Worm (Caenorhabditis elegans): ENCODE data around the gene C50F4.12.

C50F4.12 gene

ce11 chrV:9561624-9562179 lies 22.2 kb upstream of the C50F4.12 start, which contains the start of gene rgef-1 (continued):
- TF ChIP-seq unc-98 (GFP tag; IDR thresholded peaks at IDR 0.05) = no peak
- TF ChIP-seq nhr-90 (tag; optimal IDR thresholded peaks at IDR 0.05; ENCODE audit: poor library complexity) = no peak
- TF ChIP-seq hlh-4 (tag; optimal IDR thresholded peaks at IDR 0.05) = no peak
- no peak for TF ChIP-seq ama-1 (optimal IDR thresholded peaks at IDR 0.05)
- no peak for TF ChIP-seq nhr-76 (tag; optimal IDR thresholded peaks at IDR 0.05)
- peak; percentile 79 for TF ChIP-seq egl-13 (tag; optimal IDR thresholded peaks at IDR 0.05)
- TF ChIP-seq ceh-82 (tag; optimal IDR thresholded peaks at IDR 0.05) = peak; percentile 30 to 82 (median 59)
- peak; percentile 16 for TF ChIP-seq fos-1 (tag; optimal IDR thresholded peaks at IDR 0.05)
- TF ChIP-seq blmp-1 (tag; optimal IDR thresholded peaks at IDR 0.05) = no peak
- TF ChIP-seq alr-1 (tag; optimal IDR thresholded peaks at IDR 0.05; ENCODE audit: borderline replicate concordance) = no peak
- TF ChIP-seq lsy-2 (tag; optimal IDR thresholded peaks at IDR 0.05) = peak; percentile 41 to 60
- peak; percentile 23 for TF ChIP-seq xbp-1 (tag; optimal IDR thresholded peaks at IDR 0.05)
- no peak for TF ChIP-seq zip-4 (GFP tag; optimal IDR thresholded peaks at IDR 0.05)
- peak; percentile 47 for TF ChIP-seq tbx-2 (tag; optimal IDR thresholded peaks at IDR 0.05)
- TF ChIP-seq nhr-237 (tag; optimal IDR thresholded peaks at IDR 0.05) = no peak
- peak; percentile 36 for TF ChIP-seq snu-23 (GFP tag; optimal IDR thresholded peaks at IDR 0.05)
- TF ChIP-seq sup-37 (GFP tag; optimal IDR thresholded peaks at IDR 0.05) = no peak
- no peak for TF ChIP-seq unc-30 (tag; optimal IDR thresholded peaks at IDR 0.05)
- no peak for TF ChIP-seq nhr-85 (tag)
- TF ChIP-seq nhr-71 (tag; optimal IDR thresholded peaks at IDR 0.05) = peak; percentile 71
- TF ChIP-seq pax-3 (tag; optimal IDR thresholded peaks at IDR 0.05) = peak; percentile 3
- no peak for TF ChIP-seq C34B4.2 (tag; optimal IDR thresholded peaks at IDR 0.05)
- peak; percentile 95 for TF ChIP-seq lin-14 (GFP tag; optimal IDR thresholded peaks at IDR 0.05)
- TF ChIP-seq unc-86 (tag; optimal IDR thresholded peaks at IDR 0.05) = peak; percentile 84
- peak; percentile 5 for TF ChIP-seq skn-1 (tag; optimal IDR thresholded peaks at IDR 0.05)
- no peak for TF ChIP-seq elt-3 (tag; optimal IDR thresholded peaks at IDR 0.05)
- peak in 1 of 2 experiments; percentile 51 for TF ChIP-seq lin-35 (GFP tag; optimal IDR thresholded peaks at IDR 0.05)

ce11 chrV:9556668-9557067 lies 17.1 kb upstream of the C50F4.12 start:
- TF ChIP-seq C04F5.9 (tag; optimal IDR thresholded peaks at IDR 0.05) (no peak), efl-1 (optimal IDR thresholded peaks at IDR 0.05) (no peak), efl-1 (GFP tag; optimal IDR thresholded peaks at IDR 0.05 in 1 of 2) (peak in 1 of 2 experiments; percentile 25)

- TF ChIP-seq blmp-1 (tag; optimal IDR thresholded peaks at IDR 0.05) (peak; percentile 67), nhr-71 (tag; optimal IDR thresholded peaks at IDR 0.05) (peak; percentile 18), lin-14 (GFP tag; optimal IDR thresholded peaks at IDR 0.05) (peak; percentile 80), fkh-10 (GFP tag; optimal IDR thresholded peaks at IDR 0.05) (peak; percentile 58), swsn-7 (tag; optimal IDR thresholded peaks at IDR 0.05) (peak; percentile 0), jun-1 (tag; optimal IDR thresholded peaks at IDR 0.05) (no peak), hpl-2 (GFP tag; optimal IDR thresholded peaks at IDR 0.05) (no peak), rnt-1 (tag; optimal IDR thresholded peaks at IDR 0.05) (no peak), ztf-4 (tag; optimal IDR thresholded peaks at IDR 0.05) (no peak), egl-13 (tag; optimal IDR thresholded peaks at IDR 0.05) (peak; percentile 18), ceh-90 (tag; optimal IDR thresholded peaks at IDR 0.05) (no peak), snu-23 (GFP tag; optimal IDR thresholded peaks at IDR 0.05) (peak; percentile 1), unc-30 (tag; optimal IDR thresholded peaks at IDR 0.05) (no peak)
Observed at ce11 chrV:9550313-9550712, 10.8 kb upstream of the C50F4.12 start, which contains the start of gene ehbp-1. TSS of gene ehbp-1 (plus strand) at chrV:9550644.

ce11 chrV:9549459-9549858 lies 9.9 kb upstream of the C50F4.12 start, which contains the start of gene nstp-10:
TSS of gene nstp-10 (minus strand) at chrV:9549836.
- TF ChIP-seq lin-13 (GFP tag; optimal IDR thresholded peaks at IDR 0.05) (peak; percentile 16), alr-1 (tag; optimal IDR thresholded peaks at IDR 0.05; ENCODE audit: borderline replicate concordance) (no peak), F16B12.6 (tag; optimal IDR thresholded peaks at IDR 0.05) (peak; percentile 73), lin-35 (GFP tag; optimal IDR thresholded peaks at IDR 0.05) (peak; percentile 57 to 69), isw-1 (GFP tag; IDR thresholded peaks at IDR 0.05) (peak; percentile 17; the same call in 1 of the 2 replicates), C04F5.9 (tag; optimal IDR thresholded peaks at IDR 0.05) (no peak), C16A3.4 (tag; optimal IDR thresholded peaks at IDR 0.05) (peak; percentile 31), swsn-7 (tag; optimal IDR thresholded peaks at IDR 0.05) (peak; percentile 46), nhr-71 (tag; optimal IDR thresholded peaks at IDR 0.05) (peak; percentile 54), fkh-8 (tag; optimal IDR thresholded peaks at IDR 0.05) (peak; percentile 11), nhr-20 (tag; optimal IDR thresholded peaks at IDR 0.05) (peak; percentile 44), xbp-1 (tag; optimal IDR thresholded peaks at IDR 0.05) (peak; percentile 51), nhr-47 (tag; optimal IDR thresholded peaks at IDR 0.05) (peak; percentile 45), irx-1 (tag; optimal IDR thresholded peaks at IDR 0.05) (peak; percentile 12), lin-39 (tag; optimal IDR thresholded peaks at IDR 0.05) (no peak), snpc-4 (tag; optimal IDR thresholded peaks at IDR 0.05) (peak; percentile 4), jun-1 (tag; optimal IDR thresholded peaks at IDR 0.05) (peak; percentile 7), rnt-1 (tag; optimal IDR thresholded peaks at IDR 0.05) (peak; percentile 36), grh-1 (GFP tag; IDR thresholded peaks at IDR 0.05) (no peak), nhr-85 (tag) (no peak)
